Fruit fly (Drosophila melanogaster): ENCODE data around the gene Adgf-A.

DNA sequence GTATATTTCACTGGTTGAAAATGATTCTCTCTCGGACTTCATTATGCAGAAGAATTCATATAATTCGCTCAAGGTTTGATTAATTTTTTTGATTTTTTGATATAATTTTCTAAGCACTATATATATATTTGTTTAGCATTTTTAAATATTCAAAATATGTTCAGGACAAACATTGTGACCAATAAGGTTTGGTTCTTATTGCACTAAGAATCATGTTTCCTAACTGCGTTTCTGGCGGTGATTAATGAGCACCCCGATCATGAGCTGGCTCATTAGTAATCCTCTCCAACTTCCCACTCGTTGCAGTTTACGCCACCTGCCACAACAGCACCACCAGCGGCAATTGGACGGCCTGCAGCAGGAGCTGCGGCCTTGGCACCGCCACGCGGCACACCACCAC lies 34.7 kb downstream of the Adgf-A start, which contains the start of gene CG6052:
- no peak for TF ChIP-seq ttk (optimal IDR thresholded peaks at IDR 0.05)
- no peak for TF ChIP-seq h (optimal IDR thresholded peaks at IDR 0.05)
- no peak for TF ChIP-seq psq (optimal IDR thresholded peaks at IDR 0.05)

Measured in Kc167 (cell line).